Worm (Caenorhabditis elegans): ENCODE data around the gene ZK177.9.

Gene ZK177.9

DNA sequence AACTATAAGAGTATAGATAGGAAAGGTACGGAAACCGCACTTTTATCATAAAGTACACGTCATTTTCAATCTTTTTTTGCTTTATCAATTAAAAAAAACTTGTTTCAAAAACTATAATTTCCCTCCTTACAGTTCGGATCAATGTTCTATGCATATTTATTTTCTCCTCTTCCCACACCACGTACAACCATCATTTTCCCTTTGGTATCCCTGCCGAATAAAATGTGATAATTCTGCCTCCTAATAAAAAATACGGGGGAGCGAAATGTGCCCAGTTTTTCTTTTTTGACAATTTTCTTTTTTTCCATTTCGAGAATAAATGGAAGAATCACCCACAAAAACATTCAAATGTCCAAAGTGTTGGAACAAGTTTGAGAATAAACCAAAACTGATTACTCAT lies 2.0 kb downstream of the ZK177.9 start, which contains the start of gene ZK177.3:
TSS of gene ZK177.3 (plus strand) at position 301 of the 400 bp plus-strand sequence.
- TF ChIP-seq tbx-2 (tag; optimal IDR thresholded peaks at IDR 0.05) = no peak
- no peak for TF ChIP-seq nhr-11 (tag; optimal IDR thresholded peaks at IDR 0.05)
- TF ChIP-seq lin-15B (tag; optimal IDR thresholded peaks at IDR 0.05) = no peak
- TF ChIP-seq elt-2 (tag; optimal IDR thresholded peaks at IDR 0.05) = peak; percentile 65
- TF ChIP-seq nhr-237 (tag; optimal IDR thresholded peaks at IDR 0.05) = no peak

DNA sequence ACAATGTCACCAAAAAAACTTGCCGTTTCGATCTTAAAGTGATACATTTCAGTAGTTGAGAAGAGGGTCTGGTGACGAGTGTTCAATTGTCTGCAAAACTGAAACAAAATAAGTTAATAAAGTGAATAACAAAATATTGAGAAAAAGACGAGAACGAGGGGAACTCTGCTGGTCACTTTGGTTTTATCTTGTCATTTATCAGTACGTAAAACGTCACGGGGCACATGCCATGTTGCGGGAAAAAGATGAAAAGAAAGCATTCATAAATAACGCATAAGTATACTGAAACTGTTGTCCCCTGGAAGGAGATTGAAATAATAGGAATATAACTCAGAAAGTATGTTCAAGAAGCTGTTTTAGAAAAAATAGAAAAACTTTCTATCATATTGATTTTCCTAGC lies 2.7 kb downstream of the ZK177.9 start, which contains the start of gene sahd-1:
TSS of gene sahd-1 (minus strand) at position 100 of the 400 bp plus-strand sequence.
- TF ChIP-seq eor-1 (tag; optimal IDR thresholded peaks at IDR 0.05) (no peak), pqm-1 (tag; optimal IDR thresholded peaks at IDR 0.05) (peak; percentile 38), daf-12 (tag; optimal IDR thresholded peaks at IDR 0.05) (no peak), elt-2 (tag; optimal IDR thresholded peaks at IDR 0.05) (peak; percentile 64), lin-39 (tag; optimal IDR thresholded peaks at IDR 0.05) (no peak)

DNA sequence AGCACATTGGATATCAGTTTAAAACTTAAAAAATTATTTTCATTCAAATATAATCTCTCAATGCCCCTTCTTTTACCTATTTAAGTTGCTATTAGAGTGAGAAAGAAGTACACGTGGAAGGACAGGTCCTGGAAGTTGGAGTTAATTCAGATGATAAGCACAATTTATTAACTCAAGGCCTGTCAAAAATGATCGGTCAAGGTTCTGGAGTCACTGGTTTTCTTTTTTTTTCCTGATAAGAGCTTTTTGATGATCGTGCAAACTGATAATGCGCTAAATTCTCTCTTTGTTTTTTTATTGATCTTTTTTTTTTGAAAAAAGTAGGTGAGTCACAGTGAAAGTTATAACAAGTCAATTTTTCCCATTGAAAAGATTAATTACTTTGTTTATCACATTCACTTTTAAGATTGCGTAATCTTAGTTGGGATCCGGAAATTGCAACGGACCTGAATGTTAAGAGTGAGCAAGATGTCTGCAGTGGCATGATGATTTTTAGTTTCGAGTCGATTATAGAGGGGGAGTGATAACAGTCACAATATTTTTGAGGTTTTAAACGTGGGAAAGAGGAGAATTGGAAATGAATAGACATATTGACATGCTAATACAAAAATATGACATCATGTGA lies 5.0 kb downstream of the ZK177.9 start:
- TF ChIP-seq nhr-28 (tag; optimal IDR thresholded peaks at IDR 0.05) (no peak), pqm-1 (tag; optimal IDR thresholded peaks at IDR 0.05) (peak; percentile 68), zag-1 (tag; optimal IDR thresholded peaks at IDR 0.05) (no peak), elt-2 (tag; optimal IDR thresholded peaks at IDR 0.05) (peak; percentile 100), unc-39 (tag; optimal IDR thresholded peaks at IDR 0.05) (no peak), aly-2 (tag; optimal IDR thresholded peaks at IDR 0.05) (no peak)

DNA sequence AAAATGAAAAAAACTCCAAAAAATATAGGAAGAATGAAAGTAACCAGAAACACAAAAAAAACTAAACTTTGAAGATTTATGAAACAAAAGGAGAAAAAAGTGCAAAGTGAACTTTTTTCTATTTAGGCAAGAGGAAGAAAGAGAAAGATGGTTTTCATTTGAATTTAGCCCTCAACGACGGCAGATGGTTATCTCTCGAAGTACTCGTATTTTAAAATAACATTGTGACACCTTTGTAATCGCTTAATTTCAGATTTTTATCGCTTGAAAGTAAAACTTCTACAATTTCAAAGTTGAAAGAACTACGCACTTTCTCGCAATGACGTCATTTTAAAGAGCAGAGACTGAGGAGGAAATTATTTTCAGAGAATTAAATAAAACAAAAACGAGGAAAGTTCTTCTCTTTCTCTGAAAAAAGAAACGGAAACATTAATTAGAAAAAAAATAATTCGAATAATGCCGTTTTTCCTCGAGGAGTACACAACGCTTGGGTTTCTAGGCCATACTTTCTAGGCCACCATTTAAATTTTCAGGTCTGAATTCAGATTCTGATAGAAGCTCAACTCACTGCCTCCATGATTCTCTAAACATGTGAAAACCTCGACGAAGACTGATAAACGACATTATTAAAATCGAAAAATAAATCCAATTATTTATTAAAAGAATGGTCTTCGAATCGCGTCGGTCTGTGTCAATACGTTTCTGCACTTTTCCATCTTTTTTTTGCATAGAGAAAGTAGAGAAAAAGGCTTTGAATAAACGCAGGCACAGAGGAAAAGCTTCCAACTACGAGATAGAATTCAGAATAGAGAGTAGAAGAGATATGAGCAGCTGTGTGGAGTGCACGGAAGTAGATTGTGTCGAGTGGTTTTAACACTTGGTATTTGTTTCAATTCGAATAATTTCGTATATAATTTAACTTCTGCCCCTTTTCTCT lies 5.9 kb downstream of the ZK177.9 start:
- TF ChIP-seq nhr-11 (tag; optimal IDR thresholded peaks at IDR 0.05) = no peak
- peak; percentile 63 for TF ChIP-seq elt-1 (tag; optimal IDR thresholded peaks at IDR 0.05)
- TF ChIP-seq lin-15B (tag; optimal IDR thresholded peaks at IDR 0.05) = peak; percentile 2
- peak; percentile 39 for TF ChIP-seq nhr-25 (tag; optimal IDR thresholded peaks at IDR 0.05)
- TF ChIP-seq elt-3 (tag; optimal IDR thresholded peaks at IDR 0.05) = no peak
- TF ChIP-seq nfya-1 (tag; optimal IDR thresholded peaks at IDR 0.05; ENCODE audit: insufficient read depth) = peak; percentile 64
- TF ChIP-seq pha-4 (tag; optimal IDR thresholded peaks at IDR 0.05) = peak; percentile 38

DNA sequence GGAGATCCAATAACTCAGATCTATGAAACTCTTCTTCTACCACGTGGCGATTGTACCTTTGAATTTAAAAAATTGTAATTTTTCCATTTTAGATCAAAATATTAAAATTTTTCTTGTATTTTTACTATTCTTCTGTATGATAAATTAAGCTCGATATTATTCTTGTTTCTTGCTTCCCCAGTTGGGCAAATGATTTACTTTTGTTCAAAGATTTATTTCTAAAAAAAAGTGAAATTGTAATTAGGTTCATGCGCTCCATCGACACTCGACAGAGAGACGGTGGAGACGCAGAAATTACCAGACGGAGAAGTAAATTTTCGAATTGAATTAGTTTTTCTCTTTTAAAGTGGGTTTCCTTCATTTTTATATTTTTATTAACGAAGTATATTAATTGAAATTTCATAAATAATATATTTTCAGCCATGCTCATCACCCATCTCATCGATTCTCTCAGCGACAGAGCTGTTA lies 11.7 kb downstream of the ZK177.9 start, which contains the start of gene npp-24:
TSS of gene npp-24 (plus strand) at position 51 of the 468 bp plus-strand sequence.
- no peak for TF ChIP-seq hmg-11 (tag; optimal IDR thresholded peaks at IDR 0.05)
- no peak for TF ChIP-seq ZK546.5 (tag; optimal IDR thresholded peaks at IDR 0.05)
- no peak for TF ChIP-seq unc-62 (GFP tag; optimal IDR thresholded peaks at IDR 0.05)
- no peak for TF ChIP-seq ceh-9 (tag; optimal IDR thresholded peaks at IDR 0.05)
- no peak for TF ChIP-seq nhr-25 (tag; optimal IDR thresholded peaks at IDR 0.05)
- no peak for TF ChIP-seq egl-5 (tag; optimal IDR thresholded peaks at IDR 0.05)
- TF ChIP-seq pha-4 (tag; optimal IDR thresholded peaks at IDR 0.05) = peak; percentile 27
- peak; percentile 23 for TF ChIP-seq elt-2 (tag; optimal IDR thresholded peaks at IDR 0.05)
- TF ChIP-seq tbx-2 (tag; optimal IDR thresholded peaks at IDR 0.05) = no peak
- no peak for TF ChIP-seq snpc-4 (tag; optimal IDR thresholded peaks at IDR 0.05)
- peak; percentile 1 for TF ChIP-seq lin-15B (tag; optimal IDR thresholded peaks at IDR 0.05)
- no peak for TF ChIP-seq ceh-16 (tag; optimal IDR thresholded peaks at IDR 0.05)
- no peak for TF ChIP-seq nhr-23 (tag; optimal IDR thresholded peaks at IDR 0.05)
- TF ChIP-seq nhr-11 (tag; optimal IDR thresholded peaks at IDR 0.05) = no peak
- TF ChIP-seq nhr-67 (tag; optimal IDR thresholded peaks at IDR 0.05) = no peak

DNA sequence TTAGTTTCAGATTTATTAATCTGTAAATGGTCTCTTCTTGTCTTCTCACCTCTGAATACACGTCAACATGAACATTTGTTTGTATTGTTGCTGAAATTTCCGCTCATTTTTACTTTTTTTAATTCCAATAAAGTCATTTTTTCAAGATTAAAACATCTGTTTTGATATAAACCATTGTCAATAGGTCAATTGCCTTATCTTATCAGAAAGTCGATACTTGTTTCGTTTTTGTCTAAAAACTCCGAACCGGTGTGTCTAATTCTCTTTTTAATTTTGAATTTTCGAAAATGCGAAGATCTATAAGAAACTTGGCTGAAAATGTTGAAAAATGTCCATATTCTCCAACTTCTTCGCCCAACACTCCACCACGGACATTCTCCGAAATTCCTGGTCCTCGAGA lies 13.8 kb downstream of the ZK177.9 start, which contains the start of gene cyp-44A1:
TSS of gene cyp-44A1 (plus strand) at position 285 of the 400 bp plus-strand sequence.
- no peak for TF ChIP-seq snpc-4 (tag; optimal IDR thresholded peaks at IDR 0.05)
- TF ChIP-seq nhr-23 (tag; optimal IDR thresholded peaks at IDR 0.05) = no peak
- no peak for TF ChIP-seq elt-1 (tag; optimal IDR thresholded peaks at IDR 0.05)
- peak; percentile 67 for TF ChIP-seq elt-2 (tag; optimal IDR thresholded peaks at IDR 0.05)
- no peak for TF ChIP-seq fkh-2 (tag; optimal IDR thresholded peaks at IDR 0.05)
- TF ChIP-seq nhr-25 (tag; optimal IDR thresholded peaks at IDR 0.05) = no peak
- no peak for TF ChIP-seq ceh-16 (tag; optimal IDR thresholded peaks at IDR 0.05)
- no peak for TF ChIP-seq hmg-11 (tag; optimal IDR thresholded peaks at IDR 0.05)
- TF ChIP-seq skn-1 (tag; optimal IDR thresholded peaks at IDR 0.05) = no peak
